Worm (Caenorhabditis elegans) whole organism, L4 larva: ENCODE data around the gene cyld-1.
"Not testable (repeated sequence)": the region's sequence is repeated elsewhere in the genome, so short reads cannot be mapped to it uniquely, and the experiment has no call there.

Source experiments
- D1046.2 ChIP-seq: fragments of 200-800 bp; sonication (Bioruptor generic); IDR thresholded peaks from 2 replicates; pipeline ENCODE4 v1.3.6; 2022; ENCODE audit warnings: missing genetic modification characterization, missing compliant biosample characterization
- F26F4.8 ChIP-seq: fragments of 200-800 bp; sonication (Bioruptor generic); conservative IDR thresholded peaks from 2 replicates; pipeline ENCODE4 v1.3.6; 2022; ENCODE audit warnings: missing genetic modification characterization, missing compliant biosample characterization
- F44E2.7 ChIP-seq: fragments of 200-800 bp; sonication (Bioruptor generic); IDR thresholded peaks from 2 replicates; pipeline ENCODE4 v2.1.2; 2022; ENCODE audit warnings: missing genetic modification characterization, missing compliant biosample characterization
- Y48G9A.11 ChIP-seq: fragments of 200-800 bp; sonication (Bioruptor generic); IDR thresholded peaks from 2 replicates; pipeline ENCODE4 v1.3.6; 2022; ENCODE audit warnings: missing genetic modification reagents, missing genetic modification characterization, missing compliant biosample characterization
- ZK337.2 ChIP-seq: fragments of 200-800 bp; sonication (Bioruptor generic); IDR thresholded peaks from 2 replicates; pipeline ENCODE4 v1.3.6; 2022; ENCODE audit warnings: missing genetic modification reagents, missing genetic modification characterization, missing compliant biosample characterization
- arid-1 ChIP-seq: fragments of 200-800 bp; sonication (Bioruptor generic); conservative IDR thresholded peaks from 2 replicates; pipeline ENCODE4 v1.3.6; 2022; ENCODE audit warnings: missing genetic modification reagents, missing genetic modification characterization, missing compliant biosample characterization
- ceh-32 ChIP-seq: sonication (generic microtip); optimal IDR thresholded peaks from 2 replicates; lab custom pipeline; 2016; ENCODE audit warnings: mild to moderate bottlenecking, missing genetic modification characterization, missing compliant biosample characterization; ENCODE audit not compliant: poor library complexity
- ctbp-1 ChIP-seq: fragments of 200-800 bp; sonication (Bioruptor generic); IDR thresholded peaks from 2 replicates; pipeline ENCODE4 v1.3.6; 2022; ENCODE audit warnings: missing genetic modification reagents, missing genetic modification characterization, missing compliant biosample characterization
- daf-16 ChIP-seq, 3 experiments: sonication (generic microtip); optimal IDR thresholded peaks; 2 replicates each; lab custom pipeline; 2016 to 2017; ENCODE audit warnings: missing genetic modification characterization in 3 of 3, missing genetic modification reagents in 3 of 3, mild to moderate bottlenecking in 2 of 3, missing compliant biosample characterization in 2 of 3, missing biosample characterization in 1 of 3, moderate library complexity in 1 of 3
- dmd-6 ChIP-seq: fragments of 200-800 bp; sonication (Bioruptor generic); IDR thresholded peaks from 2 replicates; pipeline ENCODE4 v1.3.6; 2022; ENCODE audit warnings: missing genetic modification reagents, missing genetic modification characterization, missing compliant biosample characterization
- dmd-8 ChIP-seq: fragments of 200-800 bp; sonication (Bioruptor generic); IDR thresholded peaks from 2 replicates; pipeline ENCODE4 v1.3.6; 2022; ENCODE audit warnings: missing genetic modification characterization, missing compliant biosample characterization
- dve-1 ChIP-seq: sonication (generic microtip); optimal IDR thresholded peaks from 2 replicates; lab custom pipeline; 2017; ENCODE audit warnings: antibody characterized with exemption, mild to moderate bottlenecking, missing genetic modification characterization, missing compliant biosample characterization; ENCODE audit not compliant: insufficient read depth
- hlh-11 ChIP-seq: fragments of 200-800 bp; sonication (Bioruptor generic); optimal IDR thresholded peaks from 2 replicates; lab custom pipeline; 2018; ENCODE audit warnings: mild to moderate bottlenecking, missing genetic modification characterization, missing compliant biosample characterization
- hlh-30 ChIP-seq: sonication (generic microtip); optimal IDR thresholded peaks from 2 replicates; lab custom pipeline; 2017; ENCODE audit warnings: antibody characterized with exemption, mild to moderate bottlenecking, missing genetic modification characterization, missing compliant biosample characterization; ENCODE audit not compliant: insufficient read depth
- hmg-1.1 ChIP-seq: fragments of 200-800 bp; sonication (Bioruptor generic); IDR thresholded peaks from 2 replicates; pipeline ENCODE4 v1.3.6; 2022; ENCODE audit warnings: missing genetic modification reagents, missing genetic modification characterization, missing compliant biosample characterization
- lim-7 ChIP-seq: fragments of 200-800 bp; sonication (Bioruptor generic); IDR thresholded peaks from 2 replicates; pipeline ENCODE4 v1.3.6; 2022; ENCODE audit warnings: missing genetic modification characterization, missing compliant biosample characterization
- lin-1 ChIP-seq: fragments of 200-800 bp; sonication (Bioruptor generic); IDR thresholded peaks from 2 replicates; pipeline ENCODE4 v1.3.6; 2022; ENCODE audit warnings: missing genetic modification reagents, missing genetic modification characterization, missing compliant biosample characterization
- lin-38 ChIP-seq: fragments of 200-800 bp; sonication (Bioruptor generic); IDR thresholded peaks from 2 replicates; pipeline ENCODE4 v1.3.6; 2022; ENCODE audit warnings: missing genetic modification reagents, missing genetic modification characterization, missing compliant biosample characterization
- madf-5 ChIP-seq, 2 experiments: fragments of 200-800 bp; sonication (Bioruptor generic); IDR thresholded peaks; 2 replicates each; pipeline ENCODE4 v1.3.6; 2022; ENCODE audit warnings: missing compliant biosample characterization in 2 of 2, missing genetic modification characterization in 2 of 2
- madf-9 ChIP-seq: fragments of 200-800 bp; sonication (Bioruptor generic); conservative IDR thresholded peaks from 2 replicates; pipeline ENCODE4 v1.3.6; 2022; ENCODE audit warnings: missing genetic modification reagents, missing genetic modification characterization, missing compliant biosample characterization
- mdl-1 ChIP-seq, 2 experiments: fragments of 150-350 bp in 1 of 2; sonication (generic microtip) in 1 of 2; optimal IDR thresholded peaks; 2 replicates each; lab custom pipeline; 2014 to 2017; ENCODE audit warnings: missing biosample characterization in 2 of 2, missing genetic modification characterization in 2 of 2
- mdt-29 ChIP-seq: fragments of 200-800 bp; sonication (Bioruptor generic); IDR thresholded peaks from 2 replicates; pipeline ENCODE4 v1.3.6; 2022; ENCODE audit warnings: missing genetic modification reagents, missing genetic modification characterization, missing compliant biosample characterization
- mep-1 ChIP-seq: fragments of 150-350 bp; sonication (generic microtip); optimal IDR thresholded peaks from 3 replicates; lab custom pipeline; 2014; ENCODE audit warnings: missing biosample characterization, missing genetic modification characterization
- mxl-3 ChIP-seq: fragments of 200-800 bp; sonication (Bioruptor generic); optimal IDR thresholded peaks from 2 replicates; lab custom pipeline; 2018; ENCODE audit warnings: mild to moderate bottlenecking, missing genetic modification characterization, missing compliant biosample characterization
- nhr-102 ChIP-seq: sonication (generic microtip); optimal IDR thresholded peaks from 2 replicates; lab custom pipeline; 2016; ENCODE audit warnings: mild to moderate bottlenecking, missing genetic modification characterization, moderate library complexity, missing compliant biosample characterization
- nhr-111 ChIP-seq: fragments of 200-800 bp; sonication (Bioruptor generic); optimal IDR thresholded peaks from 2 replicates; lab custom pipeline; 2018; ENCODE audit warnings: mild to moderate bottlenecking, missing genetic modification characterization, missing compliant biosample characterization
- nhr-28 ChIP-seq: fragments of 150-350 bp; optimal IDR thresholded peaks from 2 replicates; lab custom pipeline; 2014; ENCODE audit warnings: missing biosample characterization, missing genetic modification characterization
- nhr-48 ChIP-seq: sonication (generic microtip); optimal IDR thresholded peaks from 2 replicates; lab custom pipeline; 2016; ENCODE audit warnings: mild to moderate bottlenecking, missing genetic modification characterization, missing compliant biosample characterization
- nhr-6 ChIP-seq: fragments of 150-350 bp; optimal IDR thresholded peaks from 2 replicates; lab custom pipeline; 2014; ENCODE audit warnings: missing biosample characterization, missing genetic modification characterization
- nhr-77 ChIP-seq: fragments of 150-350 bp; optimal IDR thresholded peaks from 2 replicates; lab custom pipeline; 2014; ENCODE audit warnings: missing biosample characterization, missing genetic modification characterization
- pha-4 ChIP-seq, 2 experiments: fragments of 150-350 bp in 1 of 2; fragments of 200-800 bp in 1 of 2; sonication (Bioruptor generic) in 1 of 2; IDR thresholded peaks in 1 of 2; optimal IDR thresholded peaks in 1 of 2; 2 replicates each; pipeline versions ENCODE4 v1.3.6 to Lab custom; 2014 to 2022; ENCODE audit warnings: missing genetic modification characterization in 2 of 2, missing genetic modification reagents in 2 of 2, missing biosample characterization in 1 of 2, missing compliant biosample characterization in 1 of 2
- php-3 ChIP-seq: fragments of 200-800 bp; sonication (Bioruptor generic); IDR thresholded peaks from 2 replicates; pipeline ENCODE4 v1.3.6; 2022; ENCODE audit warnings: missing genetic modification reagents, missing genetic modification characterization, missing compliant biosample characterization
- pqm-1 ChIP-seq: sonication (generic microtip); optimal IDR thresholded peaks from 2 replicates; lab custom pipeline; 2017; ENCODE audit warnings: missing biosample characterization, missing genetic modification characterization
- snpc-1.2 ChIP-seq: fragments of 200-800 bp; sonication (Bioruptor generic); IDR thresholded peaks from 2 replicates; pipeline ENCODE4 v1.3.6; 2022; ENCODE audit warnings: missing genetic modification reagents, missing genetic modification characterization, missing compliant biosample characterization
- tra-1 ChIP-seq: fragments of 200-800 bp; sonication (Bioruptor generic); IDR thresholded peaks from 2 replicates; pipeline ENCODE4 v1.3.6; 2022; ENCODE audit warnings: missing genetic modification reagents, missing genetic modification characterization, missing compliant biosample characterization
- unc-62 ChIP-seq, 3 experiments: fragments of 150-350 bp in 1 of 3; sonication (generic microtip); optimal IDR thresholded peaks in 2 of 3; peaks in 1 of 3; 1 replicate in 1 of 3; 2 replicates in 2 of 3; lab custom pipeline; 2014 to 2017; ENCODE audit warnings: missing biosample characterization in 3 of 3, missing genetic modification characterization in 3 of 3, missing genetic modification reagents in 3 of 3, missing genotype in 1 of 3
- vab-7 ChIP-seq: fragments of 200-800 bp; sonication (Bioruptor generic); IDR thresholded peaks from 2 replicates; pipeline ENCODE4 v1.3.6; 2022; ENCODE audit warnings: missing genetic modification reagents, missing genetic modification characterization, missing compliant biosample characterization
- zfp-2 ChIP-seq: sonication (generic microtip); optimal IDR thresholded peaks from 2 replicates; lab custom pipeline; 2016; ENCODE audit warnings: mild to moderate bottlenecking, missing genetic modification characterization, missing compliant biosample characterization

cyld-1 gene

ce11 chrIII:9850877-9851276, 59.6 kb downstream of the cyld-1 start (continued):
- TF ChIP-seq unc-62 (GFP tag; optimal IDR thresholded peaks at IDR 0.05 in 1 of 2; lab: Kevin White, UChicago) (no peak), unc-62 (tag; optimal IDR thresholded peaks at IDR 0.05; lab: Kevin White, UChicago) (no peak), nhr-111 (GFP tag; lab: Kevin White, UChicago) (no peak), madf-5 (GFP tag; IDR thresholded peaks at IDR 0.05; lab: Robert Waterston, UW) (no peak)

DNA sequence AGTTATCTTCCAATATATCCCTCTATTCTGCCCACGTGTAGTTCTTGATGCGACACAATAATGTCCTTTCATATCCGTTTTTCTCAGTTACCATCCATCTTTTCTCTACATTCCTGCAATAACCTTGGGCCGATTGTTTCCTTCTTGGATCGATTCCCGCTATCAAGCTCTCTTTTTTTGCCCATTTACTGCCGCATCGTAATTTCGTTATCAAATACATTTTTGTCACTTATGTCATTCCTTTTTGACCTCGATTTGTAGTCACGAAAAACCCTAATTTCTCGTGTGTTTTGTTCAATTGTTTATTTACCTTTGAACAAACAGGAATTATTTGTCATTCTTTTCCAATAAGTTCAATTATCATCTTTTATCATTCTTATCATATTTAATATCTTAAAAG, 60.5 kb downstream of the cyld-1 start:
- peak; percentile 85 for TF ChIP-seq dve-1
- TF ChIP-seq nhr-48 = no peak
- peak; percentile 57 for TF ChIP-seq hlh-30
- 0 out of 2 replicates have a peak, but pooled peaks have one; percentile 43 for TF ChIP-seq tra-1
- peak; percentile 6 for TF ChIP-seq mep-1 (tag; lab: Kevin White, UChicago)
- peak; percentile 33 for TF ChIP-seq nhr-77 (tag; lab: Kevin White, UChicago)
- peak; percentile 65 for TF ChIP-seq php-3 (GFP tag; lab: Robert Waterston, UW)
- no peak for TF ChIP-seq daf-16 (GFP tag; optimal IDR thresholded peaks at IDR 0.05; lab: Kevin White, UChicago)
- TF ChIP-seq daf-16 (tag; optimal IDR thresholded peaks at IDR 0.05; lab: Kevin White, UChicago) = peak; percentile 94
- TF ChIP-seq dmd-8 (GFP tag; lab: Robert Waterston, UW) = no peak
- TF ChIP-seq mdl-1 (tag; optimal IDR thresholded peaks at IDR 0.05; lab: Kevin White, UChicago) = peak in 1 of 2 experiments; percentile 54
- peak; percentile 58 for TF ChIP-seq hlh-11 (tag; lab: Kevin White, UChicago)
- TF ChIP-seq nhr-28 (tag; lab: Kevin White, UChicago) = peak; percentile 87
- TF ChIP-seq nhr-6 (tag; lab: Kevin White, UChicago) = no peak
- peak; percentile 45 for TF ChIP-seq pqm-1 (tag; lab: Kevin White, UChicago)
- TF ChIP-seq dmd-6 = peak; percentile 63
- TF ChIP-seq unc-62 (GFP tag; optimal IDR thresholded peaks at IDR 0.05 in 1 of 2; lab: Kevin White, UChicago) = peak in 1 of 2 experiments; percentile 73
- TF ChIP-seq unc-62 (tag; optimal IDR thresholded peaks at IDR 0.05; lab: Kevin White, UChicago) = no peak
- TF ChIP-seq zfp-2 (tag; lab: Kevin White, UChicago) = no peak
- peak; percentile 47 for TF ChIP-seq mxl-3 (GFP tag; lab: Kevin White, UChicago)
- peak; percentile 10 for TF ChIP-seq nhr-102 (tag; lab: Kevin White, UChicago)
- no peak for TF ChIP-seq ceh-32 (tag; lab: Kevin White, UChicago)

ce11 chrIII:9849111-9849510, 61.3 kb downstream of the cyld-1 start:
- peak; percentile 63; the same call in 1 of the 2 replicates for TF ChIP-seq arid-1 (GFP tag; lab: Robert Waterston, UW)
- peak; percentile 34; the same call in 1 of the 2 replicates for TF ChIP-seq ctbp-1 (GFP tag; lab: Robert Waterston, UW)
- TF ChIP-seq lim-7 (GFP tag; lab: Robert Waterston, UW) = peak; percentile 73
- TF ChIP-seq mdt-29 (GFP tag; lab: Robert Waterston, UW) = peak; percentile 47; the same call in 1 of the 2 replicates
- peak; percentile 66; the same call in 1 of the 2 replicates for TF ChIP-seq dmd-8 (GFP tag; lab: Robert Waterston, UW)
- TF ChIP-seq ZK337.2 = 0 out of 2 replicates have a peak, but pooled peaks have one; percentile 48
- TF ChIP-seq tra-1 = 0 out of 2 replicates have a peak, but pooled peaks have one; percentile 31
- TF ChIP-seq Y48G9A.11 = peak; percentile 58
- peak; percentile 51; the same call in 1 of the 2 replicates for TF ChIP-seq hmg-1.1 (GFP tag; lab: Robert Waterston, UW)
- peak; percentile 54; the same call in 1 of the 2 replicates for TF ChIP-seq F26F4.8
- 0 out of 2 replicates have a peak, but pooled peaks have one; percentile 20 for TF ChIP-seq F44E2.7
- TF ChIP-seq vab-7 = peak; percentile 69
- TF ChIP-seq lin-1 (GFP tag; lab: Robert Waterston, UW) = peak; percentile 28; the same call in 1 of the 2 replicates
- 0 out of 2 replicates have a peak, but pooled peaks have one; percentile 42 for TF ChIP-seq madf-9 (GFP tag; lab: Robert Waterston, UW)
- TF ChIP-seq lin-38 (GFP tag; lab: Robert Waterston, UW) = peak; percentile 86
- peak; percentile 59; the same call in 1 of the 2 replicates for TF ChIP-seq D1046.2 (GFP tag; lab: Robert Waterston, UW)
- peak; percentile 60; the same call in 1 of the 2 replicates for TF ChIP-seq pha-4 (GFP tag; IDR thresholded peaks at IDR 0.05; lab: Robert Waterston, UW)
- TF ChIP-seq pha-4 (tag; optimal IDR thresholded peaks at IDR 0.05; lab: Kevin White, UChicago) = not testable (repeated sequence)
- TF ChIP-seq madf-5 (GFP tag; IDR thresholded peaks at IDR 0.05; lab: Robert Waterston, UW) = 0 out of 4 replicates have a peak, but pooled peaks of 1 of the 2 experiments have one; percentile 17
- peak; percentile 73 for TF ChIP-seq snpc-1.2 (GFP tag; lab: Robert Waterston, UW)
- TF ChIP-seq, all 104 proteins: peak for 19; not testable (repeated sequence) for 85
